Worm (Caenorhabditis elegans) whole organism, young adult: ENCODE data around the gene W04E12.2.

Experiments
- B0261.1 ChIP-seq: sonication (generic microtip); optimal IDR thresholded peaks from 2 replicates; lab custom pipeline; 2016; ENCODE audit warnings: mild to moderate bottlenecking, missing genetic modification characterization, moderate library complexity, missing compliant biosample characterization
- C17E4.6 ChIP-seq: fragments of 200-800 bp; sonication (Bioruptor generic); IDR thresholded peaks from 2 replicates; pipeline ENCODE4 v1.3.6; 2022; ENCODE audit warnings: missing genetic modification reagents, missing genetic modification characterization, missing compliant biosample characterization
- D2030.7 ChIP-seq: fragments of 200-800 bp; sonication (Bioruptor generic); IDR thresholded peaks from 2 replicates; pipeline ENCODE4 v1.3.6; 2022; ENCODE audit warnings: missing genetic modification reagents, missing genetic modification characterization, missing compliant biosample characterization
- F23B12.7 ChIP-seq: sonication (generic microtip); optimal IDR thresholded peaks from 2 replicates; lab custom pipeline; 2017; ENCODE audit warnings: missing genetic modification characterization, mild to moderate bottlenecking, missing compliant biosample characterization, antibody characterized with exemption, moderate library complexity; ENCODE audit not compliant: insufficient read depth
- F37B4.10 ChIP-seq: fragments of 200-800 bp; sonication (Bioruptor generic); IDR thresholded peaks from 2 replicates; pipeline ENCODE4 v1.3.6; 2022; ENCODE audit warnings: missing genetic modification characterization, missing compliant biosample characterization
- Y53F4B.3 ChIP-seq: fragments of 200-800 bp; sonication (Bioruptor generic); IDR thresholded peaks from 2 replicates; pipeline ENCODE4 v1.3.6; 2022; ENCODE audit warnings: missing genetic modification reagents, missing genetic modification characterization, missing compliant biosample characterization
- Y95B8A.8 ChIP-seq: fragments of 200-800 bp; sonication (Bioruptor generic); IDR thresholded peaks from 2 replicates; pipeline ENCODE4 v1.3.6; 2022; ENCODE audit warnings: missing genetic modification reagents, missing genetic modification characterization, missing compliant biosample characterization
- atf-7 ChIP-seq: sonication (generic microtip); optimal IDR thresholded peaks from 2 replicates; lab custom pipeline; 2017; ENCODE audit warnings: mild to moderate bottlenecking, missing genetic modification characterization, missing compliant biosample characterization
- bed-1 ChIP-seq: fragments of 200-800 bp; sonication (Bioruptor generic); IDR thresholded peaks from 2 replicates; pipeline ENCODE4 v1.3.6; 2022; ENCODE audit warnings: missing genetic modification reagents, missing genetic modification characterization, missing compliant biosample characterization
- ccch-3 ChIP-seq: fragments of 200-800 bp; sonication (Bioruptor generic); optimal IDR thresholded peaks from 2 replicates; lab custom pipeline; 2018; ENCODE audit warnings: mild to moderate bottlenecking, missing genetic modification characterization, missing compliant biosample characterization
- cebp-1 ChIP-seq, 2 experiments: fragments of 200-800 bp in 1 of 2; sonication (Bioruptor generic) in 1 of 2; sonication (generic microtip) in 1 of 2; IDR thresholded peaks in 1 of 2; optimal IDR thresholded peaks in 1 of 2; 2 replicates each; pipeline versions ENCODE4 v1.3.6 to Lab custom; 2017 to 2022; ENCODE audit warnings: missing compliant biosample characterization in 2 of 2, missing genetic modification characterization in 2 of 2, mild to moderate bottlenecking in 1 of 2, missing genetic modification reagents in 1 of 2, moderate library complexity in 1 of 2
- ceh-27 ChIP-seq: fragments of 200-800 bp; sonication (Bioruptor generic); optimal IDR thresholded peaks from 2 replicates; lab custom pipeline; 2018; ENCODE audit warnings: mild to moderate bottlenecking, missing genetic modification characterization, moderate library complexity, missing compliant biosample characterization
- die-1 ChIP-seq: sonication (generic microtip); optimal IDR thresholded peaks from 2 replicates; lab custom pipeline; 2016; ENCODE audit warnings: missing genotype, mild to moderate bottlenecking, missing genetic modification characterization, missing compliant biosample characterization
- dox-1 ChIP-seq: fragments of 200-800 bp; sonication (Bioruptor generic); IDR thresholded peaks from 2 replicates; pipeline ENCODE4 v1.3.6; 2022; ENCODE audit warnings: missing genetic modification reagents, missing genetic modification characterization, missing compliant biosample characterization
- efl-1 ChIP-seq: fragments of 150-350 bp; optimal IDR thresholded peaks from 2 replicates; lab custom pipeline; 2014; ENCODE audit warnings: missing biosample characterization, missing genetic modification reagents, missing genetic modification characterization
- egl-44 ChIP-seq: fragments of 200-800 bp; sonication (Bioruptor generic); IDR thresholded peaks from 2 replicates; pipeline ENCODE4 v1.3.6; 2022; ENCODE audit warnings: missing genetic modification reagents, missing genetic modification characterization, missing compliant biosample characterization
- egrh-3 ChIP-seq: fragments of 200-800 bp; sonication (Bioruptor generic); IDR thresholded peaks from 2 replicates; pipeline ENCODE4 v1.3.6; 2022; ENCODE audit warnings: missing genetic modification reagents, missing genetic modification characterization, missing compliant biosample characterization
- ets-4 ChIP-seq: fragments of 200-800 bp; sonication (Bioruptor generic); optimal IDR thresholded peaks from 2 replicates; lab custom pipeline; 2018; ENCODE audit warnings: mild to moderate bottlenecking, missing genetic modification characterization, missing compliant biosample characterization
- him-1 ChIP-seq: sonication (generic microtip); optimal IDR thresholded peaks from 2 replicates; lab custom pipeline; 2016; ENCODE audit warnings: missing genotype, missing genetic modification reagents, missing genetic modification characterization, missing compliant biosample characterization
- hmg-1.2 ChIP-seq: fragments of 200-800 bp; sonication (Bioruptor generic); IDR thresholded peaks from 2 replicates; pipeline ENCODE4 v1.3.6; 2022; ENCODE audit warnings: missing genetic modification reagents, missing genetic modification characterization, missing compliant biosample characterization
- hmg-20 ChIP-seq: fragments of 200-800 bp; sonication (Bioruptor generic); IDR thresholded peaks from 2 replicates; pipeline ENCODE4 v1.3.6; 2022; ENCODE audit warnings: missing genetic modification reagents, missing genetic modification characterization, missing compliant biosample characterization
- lag-1 ChIP-seq: fragments of 200-800 bp; sonication (Bioruptor generic); IDR thresholded peaks from 2 replicates; pipeline ENCODE4 v1.3.6; 2022; ENCODE audit warnings: missing genetic modification reagents, missing genetic modification characterization, missing compliant biosample characterization
- lin-26 ChIP-seq: fragments of 200-800 bp; sonication (Bioruptor generic); IDR thresholded peaks from 2 replicates; pipeline ENCODE4 v1.3.6; 2022; ENCODE audit warnings: missing genetic modification reagents, missing genetic modification characterization, missing compliant biosample characterization
- lin-40 ChIP-seq: sonication (generic microtip); optimal IDR thresholded peaks from 2 replicates; lab custom pipeline; 2016; ENCODE audit warnings: missing genetic modification characterization, mild to moderate bottlenecking, missing compliant biosample characterization, missing genotype, missing genetic modification reagents
- lin-54 ChIP-seq: fragments of 200-800 bp; sonication (Bioruptor generic); optimal IDR thresholded peaks from 2 replicates; lab custom pipeline; 2018; ENCODE audit warnings: mild to moderate bottlenecking, missing genetic modification characterization, missing compliant biosample characterization
- lsl-1 ChIP-seq: fragments of 200-800 bp; sonication (Bioruptor generic); optimal IDR thresholded peaks from 2 replicates; lab custom pipeline; 2018; ENCODE audit warnings: mild to moderate bottlenecking, missing genetic modification characterization, moderate library complexity, missing compliant biosample characterization
- madf-8 ChIP-seq: fragments of 200-800 bp; sonication (Bioruptor generic); conservative IDR thresholded peaks from 2 replicates; pipeline ENCODE4 v1.3.6; 2022; ENCODE audit warnings: missing genetic modification reagents, missing genetic modification characterization, missing compliant biosample characterization
- mcd-1 ChIP-seq: fragments of 200-800 bp; sonication (Bioruptor generic); IDR thresholded peaks from 2 replicates; pipeline ENCODE4 v1.3.6; 2022; ENCODE audit warnings: missing genetic modification reagents, missing genetic modification characterization, missing compliant biosample characterization
- nfyb-1 ChIP-seq: fragments of 200-800 bp; sonication (Bioruptor generic); IDR thresholded peaks from 2 replicates; pipeline ENCODE4 v1.3.6; 2022; ENCODE audit warnings: missing genetic modification reagents, missing genetic modification characterization, missing compliant biosample characterization
- nhr-179 ChIP-seq: sonication (generic microtip); optimal IDR thresholded peaks from 2 replicates; lab custom pipeline; 2016; ENCODE audit warnings: mild to moderate bottlenecking, missing genetic modification characterization, missing compliant biosample characterization
- nhr-80 ChIP-seq: sonication (generic microtip); optimal IDR thresholded peaks from 2 replicates; lab custom pipeline; 2016; ENCODE audit warnings: missing genetic modification characterization, missing compliant biosample characterization
- nhr-90 ChIP-seq: sonication (generic microtip); optimal IDR thresholded peaks from 2 replicates; lab custom pipeline; 2016; ENCODE audit warnings: missing genotype, mild to moderate bottlenecking, missing genetic modification characterization, missing compliant biosample characterization
- rec-8 ChIP-seq, 2 experiments: sonication (generic microtip); optimal IDR thresholded peaks; 2 replicates each; lab custom pipeline; 2016; ENCODE audit warnings: mild to moderate bottlenecking in 2 of 2, missing genetic modification characterization in 2 of 2, missing genetic modification reagents in 2 of 2, missing genotype in 2 of 2, missing biosample characterization in 1 of 2, missing compliant biosample characterization in 1 of 2, moderate library complexity in 1 of 2
- repo-1 ChIP-seq: sonication (generic microtip); optimal IDR thresholded peaks from 2 replicates; lab custom pipeline; 2017; ENCODE audit warnings: mild to moderate bottlenecking, missing genetic modification characterization, missing compliant biosample characterization
- rpc-1 ChIP-seq, 2 experiments: fragments of 150-350 bp in 1 of 2; sonication (generic microtip) in 1 of 2; optimal IDR thresholded peaks; 2 replicates each; lab custom pipeline; 2014 to 2018; ENCODE audit warnings: missing biosample characterization in 1 of 2, missing genetic modification characterization in 1 of 2, missing genetic modification reagents in 1 of 2, missing genotype in 1 of 2
- sdz-38 ChIP-seq: sonication (generic microtip); optimal IDR thresholded peaks from 2 replicates; lab custom pipeline; 2016; ENCODE audit warnings: missing genotype, missing genetic modification characterization, missing compliant biosample characterization
- snpc-1.3 ChIP-seq: sonication (generic microtip); optimal IDR thresholded peaks from 2 replicates; lab custom pipeline; 2017; ENCODE audit warnings: missing genetic modification characterization, mild to moderate bottlenecking, missing compliant biosample characterization, antibody characterized with exemption, moderate library complexity, missing genotype, missing genetic modification reagents; ENCODE audit not compliant: insufficient read depth
- tbp1 ChIP-seq: fragments of 200-800 bp; sonication (Bioruptor generic); optimal IDR thresholded peaks from 2 replicates; lab custom pipeline; 2018; ENCODE audit warnings: mild to moderate bottlenecking, missing genetic modification characterization, missing compliant biosample characterization
- tlf-1 ChIP-seq: fragments of 200-800 bp; sonication (Bioruptor generic); optimal IDR thresholded peaks from 2 replicates; lab custom pipeline; 2018; ENCODE audit warnings: mild to moderate bottlenecking, missing genetic modification characterization, missing compliant biosample characterization
- unc-62 ChIP-seq: fragments of 150-350 bp; optimal IDR thresholded peaks from 2 replicates; lab custom pipeline; 2014; ENCODE audit warnings: missing biosample characterization, missing genetic modification reagents, missing genetic modification characterization
- zfh-2 ChIP-seq: fragments of 200-800 bp; sonication (Bioruptor generic); conservative IDR thresholded peaks from 2 replicates; pipeline ENCODE4 v1.3.6; 2022; ENCODE audit warnings: missing genetic modification reagents, missing genetic modification characterization, missing compliant biosample characterization
- ztf-25 ChIP-seq: fragments of 200-800 bp; sonication (Bioruptor generic); IDR thresholded peaks from 2 replicates; pipeline ENCODE4 v1.3.6; 2022; ENCODE audit warnings: missing genetic modification reagents, missing genetic modification characterization, missing compliant biosample characterization

Gene W04E12.2

DNA sequence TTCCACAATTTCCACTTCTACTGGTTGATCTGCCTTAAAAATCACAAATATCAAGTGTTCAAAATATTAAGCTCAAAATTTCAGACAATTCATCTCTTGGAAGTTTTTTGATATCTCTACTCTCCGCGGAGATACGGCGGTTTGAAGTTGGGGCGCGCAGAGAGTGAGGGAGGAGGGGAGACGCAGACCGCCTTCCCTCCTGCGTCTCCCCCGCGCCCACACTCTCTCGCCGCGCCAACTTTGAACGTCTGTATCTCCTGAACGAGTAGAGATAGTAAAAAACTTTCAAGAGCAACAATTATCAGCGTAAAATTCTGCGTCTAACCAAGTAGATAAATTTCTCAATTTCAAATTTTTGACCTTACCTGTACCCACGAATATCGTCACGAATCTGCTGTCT is 12.9 kb downstream of the W04E12.2 start (continued):
- TF ChIP-seq lin-40 (tag; lab: Kevin White, UChicago) (no peak), madf-8 (GFP tag; lab: Robert Waterston, UW) (no peak), mcd-1 (GFP tag; lab: Robert Waterston, UW) (0 out of 2 replicates have a peak, but pooled peaks have one; percentile 7), lin-54 (no peak), tlf-1 (GFP tag; lab: Kevin White, UChicago) (no peak), nhr-179 (tag; lab: Kevin White, UChicago) (no peak), ets-4 (GFP tag; lab: Kevin White, UChicago) (no peak)

DNA sequence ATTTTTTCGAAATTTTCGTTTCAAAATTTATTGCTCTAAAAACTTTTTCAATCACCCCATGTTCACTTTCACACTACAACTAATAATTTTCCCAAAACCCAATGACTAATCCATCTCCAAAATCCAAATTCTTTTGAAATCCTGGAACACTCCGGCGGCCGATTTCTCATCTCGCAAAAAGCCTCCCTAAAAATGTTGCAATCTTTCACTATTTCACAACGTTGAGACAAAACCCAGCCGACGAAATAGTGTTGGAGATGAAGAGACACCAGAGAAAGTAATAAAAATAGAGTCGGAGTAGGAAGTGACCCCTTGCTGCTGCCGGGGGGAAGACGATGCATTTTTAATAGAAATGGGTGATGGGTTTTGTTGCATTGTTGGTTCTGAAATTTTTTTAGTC is 16.3 kb downstream of the W04E12.2 start:
- peak; percentile 62 for TF ChIP-seq hmg-1.2 (GFP tag; lab: Robert Waterston, UW)
- no peak for TF ChIP-seq lag-1 (GFP tag; lab: Robert Waterston, UW)
- TF ChIP-seq cebp-1 (GFP tag; IDR thresholded peaks at IDR 0.05; lab: Robert Waterston, UW): 0 out of 2 replicates have a peak, but pooled peaks have one; percentile 13
- TF ChIP-seq cebp-1 (tag; optimal IDR thresholded peaks at IDR 0.05; lab: Kevin White, UChicago): peak; percentile 55
- TF ChIP-seq ccch-3 (GFP tag; lab: Kevin White, UChicago): no peak
- TF ChIP-seq, all 124 proteins: peak for 2

DNA sequence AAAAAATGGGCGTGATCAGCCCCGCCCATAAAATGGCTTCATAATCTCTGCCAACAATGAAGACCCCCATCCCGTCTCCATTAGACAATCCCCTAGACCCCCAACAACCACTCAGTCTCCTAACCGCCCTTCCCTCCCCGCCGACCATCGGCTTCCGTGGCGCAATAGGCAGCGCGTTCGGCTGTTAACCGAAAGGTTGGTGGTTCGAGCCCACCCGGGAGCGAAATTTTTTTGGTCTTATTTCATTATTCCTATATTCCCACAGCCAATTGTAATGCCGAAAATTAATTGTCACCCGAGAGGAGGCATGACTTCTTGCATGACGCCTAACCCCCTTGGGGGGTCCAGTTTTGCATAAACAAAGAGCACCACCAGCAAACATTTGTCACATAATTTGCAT is 18.1 kb downstream of the W04E12.2 start:
- peak; percentile 3 for TF ChIP-seq lsl-1 (GFP tag; lab: Kevin White, UChicago)
- TF ChIP-seq nhr-80 (tag; lab: Kevin White, UChicago): no peak
- peak; percentile 27; the same call in 1 of the 2 replicates for TF ChIP-seq egl-44 (GFP tag; lab: Robert Waterston, UW)
- TF ChIP-seq atf-7 (tag; lab: Kevin White, UChicago): no peak
- TF ChIP-seq tbp1 (GFP tag; lab: Kevin White, UChicago): peak; percentile 95
- TF ChIP-seq efl-1 (GFP tag; lab: Kevin White, UChicago): no peak
- TF ChIP-seq him-1 (tag; lab: Kevin White, UChicago): peak; percentile 4
- TF ChIP-seq hmg-20: 0 out of 2 replicates have a peak, but pooled peaks have one; percentile 43
- TF ChIP-seq Y53F4B.3 (GFP tag; lab: Robert Waterston, UW): no peak
- peak; percentile 4 for TF ChIP-seq nhr-90 (tag; lab: Kevin White, UChicago)
- no peak for TF ChIP-seq sdz-38
- TF ChIP-seq rec-8 (tag; optimal IDR thresholded peaks at IDR 0.05; lab: Kevin White, UChicago): peak; percentile 5 to 14
- TF ChIP-seq madf-8 (GFP tag; lab: Robert Waterston, UW): no peak
- TF ChIP-seq die-1 (tag; lab: Kevin White, UChicago): peak; percentile 23
- peak; percentile 32 for TF ChIP-seq ceh-27 (GFP tag; lab: Kevin White, UChicago)
- TF ChIP-seq zfh-2 (GFP tag; lab: Robert Waterston, UW): peak; percentile 56
- TF ChIP-seq Y95B8A.8 (GFP tag; lab: Robert Waterston, UW): 0 out of 2 replicates have a peak, but pooled peaks have one; percentile 25
- TF ChIP-seq egrh-3 (GFP tag; lab: Robert Waterston, UW): peak; percentile 39; the same call in 1 of the 2 replicates
- TF ChIP-seq D2030.7: peak; percentile 61
- peak; percentile 86 for TF ChIP-seq B0261.1 (tag; lab: Kevin White, UChicago)
- no peak for TF ChIP-seq snpc-1.3 (tag; lab: Kevin White, UChicago)
- TF ChIP-seq F23B12.7 (tag; lab: Kevin White, UChicago): peak; percentile 8
- TF ChIP-seq lin-26 (GFP tag; lab: Robert Waterston, UW): 0 out of 2 replicates have a peak, but pooled peaks have one; percentile 68
- TF ChIP-seq bed-1 (GFP tag; lab: Robert Waterston, UW): no peak
- TF ChIP-seq repo-1 (tag; lab: Kevin White, UChicago): no peak
- no peak for TF ChIP-seq C17E4.6
- peak; percentile 25 for TF ChIP-seq lin-54
- peak; percentile 69 for TF ChIP-seq hmg-1.2 (GFP tag; lab: Robert Waterston, UW)
- TF ChIP-seq nfyb-1 (GFP tag; lab: Robert Waterston, UW): peak; percentile 29; the same call in 1 of the 2 replicates
- no peak for TF ChIP-seq unc-62 (GFP tag; lab: Kevin White, UChicago)
- TF ChIP-seq dox-1 (GFP tag; lab: Robert Waterston, UW): peak; percentile 63; the same call in 1 of the 2 replicates
- TF ChIP-seq ztf-25 (GFP tag; lab: Robert Waterston, UW): 0 out of 2 replicates have a peak, but pooled peaks have one; percentile 53
- TF ChIP-seq rpc-1 (optimal IDR thresholded peaks at IDR 0.05; lab: Kevin White, UChicago): peak; percentile 53
- TF ChIP-seq rpc-1 (tag; optimal IDR thresholded peaks at IDR 0.05; lab: Kevin White, UChicago): peak; percentile 71
- no peak for TF ChIP-seq F37B4.10 (GFP tag; lab: Robert Waterston, UW)
